Fruit fly (Drosophila melanogaster) whole organism, embryonic: ENCODE results near the gene DopEcR.

ENCODE experiments used
- Ada2b ChIP-seq: fragments of 200-800 bp; sonication (Bioruptor generic); IDR thresholded peaks from 2 replicates; pipeline ENCODE4 v1.3.6; 2022; ENCODE audit warnings: missing biosample characterization, missing genetic modification characterization
- CG12155 ChIP-seq: fragments of 200-800 bp; sonication (Bioruptor generic); optimal IDR thresholded peaks from 3 replicates; lab custom pipeline; 2016; ENCODE audit warnings: missing biosample characterization, missing genetic modification characterization
- CG15073 ChIP-seq: fragments of 200-800 bp; sonication (Bioruptor generic); optimal IDR thresholded peaks from 2 replicates; lab custom pipeline; 2016; ENCODE audit warnings: missing biosample characterization, missing genetic modification characterization
- CG15601 ChIP-seq: fragments of 200-800 bp; sonication (Bioruptor generic); optimal IDR thresholded peaks from 3 replicates; lab custom pipeline; 2019; ENCODE audit warnings: missing biosample characterization, mild to moderate bottlenecking, missing genetic modification characterization, moderate library complexity
- CG17829 ChIP-seq: fragments of 200-800 bp; optimal IDR thresholded peaks from 2 replicates; lab custom pipeline; 2019; ENCODE audit warnings: missing biosample characterization, mild to moderate bottlenecking, missing genetic modification characterization, moderate library complexity
- CG1832 ChIP-seq: fragments of 200-800 bp; sonication (Bioruptor generic); optimal IDR thresholded peaks from 2 replicates; lab custom pipeline; 2017; ENCODE audit warnings: missing biosample characterization, mild to moderate bottlenecking, missing genetic modification characterization, inconsistent platforms
- CG3065 ChIP-seq: fragments of 200-800 bp; sonication (Bioruptor generic); optimal IDR thresholded peaks from 2 replicates; lab custom pipeline; 2016; ENCODE audit warnings: missing biosample characterization, missing genetic modification characterization
- CG34422 ChIP-seq: fragments of 200-800 bp; sonication (Bioruptor generic); IDR thresholded peaks from 3 replicates; pipeline ENCODE4 v1.3.6; 2022; ENCODE audit warnings: missing biosample characterization, missing genetic modification characterization
- CG3847 ChIP-seq: fragments of 200-800 bp; sonication (Bioruptor generic); IDR thresholded peaks from 2 replicates; pipeline ENCODE4 v1.3.6; 2022; ENCODE audit warnings: missing biosample characterization, missing genetic modification characterization
- CG5180 ChIP-seq: fragments of 200-800 bp; sonication (Bioruptor generic); optimal IDR thresholded peaks from 3 replicates; lab custom pipeline; 2017; ENCODE audit warnings: missing biosample characterization, missing genetic modification characterization, mild to moderate bottlenecking, moderate library complexity, missing genetic modification reagents
- CG6791 ChIP-seq: fragments of 200-800 bp; sonication (Bioruptor generic); IDR thresholded peaks from 3 replicates; pipeline ENCODE4 v1.3.6; 2022; ENCODE audit warnings: missing biosample characterization, missing genetic modification characterization; ENCODE audit not compliant: partially characterized antibody
- CG8089 ChIP-seq: fragments of 200-800 bp; sonication (Bioruptor generic); optimal IDR thresholded peaks from 3 replicates; lab custom pipeline; 2016; ENCODE audit warnings: missing biosample characterization, missing genetic modification characterization
- CG8765 ChIP-seq: fragments of 200-800 bp; sonication (Bioruptor generic); IDR thresholded peaks from 2 replicates; pipeline ENCODE4 v1.3.6; 2022; ENCODE audit warnings: missing biosample characterization, missing genetic modification characterization
- CG8944 ChIP-seq: fragments of 200-800 bp; sonication (Bioruptor generic); optimal IDR thresholded peaks from 3 replicates; lab custom pipeline; 2016; ENCODE audit warnings: missing biosample characterization, missing genetic modification characterization
- CTCF ChIP-seq: fragments of 200-800 bp; sonication (Bioruptor generic); optimal IDR thresholded peaks from 2 replicates; lab custom pipeline; 2017; ENCODE audit warnings: missing biosample characterization, mild to moderate bottlenecking, missing genetic modification characterization, moderate library complexity
- D19A ChIP-seq: fragments of 200-800 bp; optimal IDR thresholded peaks from 3 replicates; lab custom pipeline; 2019; ENCODE audit warnings: missing biosample characterization, mild to moderate bottlenecking, missing genetic modification characterization, moderate library complexity
- Dbx ChIP-seq: fragments of 200-800 bp; sonication (Bioruptor generic); IDR thresholded peaks from 3 replicates; pipeline ENCODE4 v1.3.6; 2022; ENCODE audit warnings: missing biosample characterization, missing genetic modification characterization
- Eip74EF ChIP-seq, 2 experiments: fragments of 200-800 bp in 1 of 2; fragments of >200 bp in 1 of 2; sonication (Bioruptor generic) in 1 of 2; optimal IDR thresholded peaks; 2 replicates each; lab custom pipeline; 2017 to 2019; ENCODE audit warnings: missing biosample characterization in 2 of 2, missing genetic modification characterization in 2 of 2, mild to moderate bottlenecking in 1 of 2, moderate library complexity in 1 of 2
- Fer1 ChIP-seq: fragments of 200-800 bp; sonication (Bioruptor generic); optimal IDR thresholded peaks from 2 replicates; lab custom pipeline; 2017; ENCODE audit warnings: missing biosample characterization, mild to moderate bottlenecking, missing genetic modification characterization
- Lpt ChIP-seq: fragments of >200 bp; optimal IDR thresholded peaks from 2 replicates; lab custom pipeline; 2018; ENCODE audit warnings: missing biosample characterization, missing genetic modification characterization
- MESR4 ChIP-seq: fragments of 200-800 bp; sonication (Bioruptor generic); optimal IDR thresholded peaks from 2 replicates; lab custom pipeline; 2018; ENCODE audit warnings: missing biosample characterization, mild to moderate bottlenecking, missing genetic modification characterization, moderate library complexity
- Med ChIP-seq: fragments of 200-800 bp; sonication (Bioruptor generic); peaks from one replicate; lab custom pipeline; 2016; ENCODE audit warnings: missing biosample characterization, missing genetic modification characterization, mild to moderate bottlenecking, inconsistent platforms, moderate library complexity
- NC2α ChIP-seq: fragments of 200-800 bp; sonication (Bioruptor generic); optimal IDR thresholded peaks from 2 replicates; lab custom pipeline; 2016; ENCODE audit warnings: missing biosample characterization, missing genetic modification characterization
- Nf-YC ChIP-seq: fragments of 200-800 bp; optimal IDR thresholded peaks from 3 replicates; lab custom pipeline; 2019; ENCODE audit warnings: missing biosample characterization, mild to moderate bottlenecking, missing genetic modification characterization, moderate library complexity
- Rx ChIP-seq: fragments of 200-800 bp; sonication (Bioruptor generic); IDR thresholded peaks from 2 replicates; pipeline ENCODE4 v1.3.6; 2022; ENCODE audit warnings: missing biosample characterization, missing genetic modification characterization
- ac ChIP-seq: fragments of 200-800 bp; sonication (Bioruptor generic); optimal IDR thresholded peaks from 3 replicates; lab custom pipeline; 2017; ENCODE audit warnings: missing biosample characterization, mild to moderate bottlenecking, missing genetic modification characterization
- amos ChIP-seq: fragments of 200-800 bp; sonication (Bioruptor generic); IDR thresholded peaks from 2 replicates; pipeline ENCODE4 v1.3.6; 2022; ENCODE audit warnings: missing biosample characterization, missing genetic modification characterization; ENCODE audit not compliant: partially characterized antibody
- ash1 ChIP-seq: fragments of 200-800 bp; sonication (Bioruptor generic); optimal IDR thresholded peaks from 2 replicates; lab custom pipeline; 2018; ENCODE audit warnings: missing biosample characterization, mild to moderate bottlenecking, missing genetic modification characterization
- az2 ChIP-seq: fragments of 200-800 bp; sonication (Bioruptor generic); optimal IDR thresholded peaks from 3 replicates; lab custom pipeline; 2016; ENCODE audit warnings: missing biosample characterization, missing genetic modification characterization
- bowl ChIP-seq: fragments of 200-800 bp; sonication (Bioruptor generic); IDR thresholded peaks from 2 replicates; pipeline ENCODE4 v1.3.6; 2022; ENCODE audit warnings: missing biosample characterization, missing genetic modification characterization
- disco-r ChIP-seq: fragments of 200-800 bp; sonication (Bioruptor generic); optimal IDR thresholded peaks from 2 replicates; lab custom pipeline; 2016; ENCODE audit warnings: missing biosample characterization, missing genetic modification characterization
- dmrt99B ChIP-seq: fragments of 200-800 bp; sonication (Bioruptor generic); optimal IDR thresholded peaks from 2 replicates; lab custom pipeline; 2018; ENCODE audit warnings: missing biosample characterization, mild to moderate bottlenecking, missing genetic modification characterization, moderate library complexity
- en ChIP-seq: fragments of 200-800 bp; sonication (Bioruptor generic); optimal IDR thresholded peaks from 2 replicates; lab custom pipeline; 2016; ENCODE audit warnings: missing biosample characterization, missing genetic modification characterization
- fru ChIP-seq: fragments of >200 bp; optimal IDR thresholded peaks from 2 replicates; lab custom pipeline; 2017
- gfzf ChIP-seq: fragments of 200-800 bp; sonication (Bioruptor generic); optimal IDR thresholded peaks from 2 replicates; lab custom pipeline; 2016; ENCODE audit warnings: missing biosample characterization, mild to moderate bottlenecking, missing genetic modification characterization, moderate library complexity
- gsb-n ChIP-seq: fragments of 200-800 bp; sonication (Bioruptor generic); optimal IDR thresholded peaks from 3 replicates; lab custom pipeline; 2018; ENCODE audit warnings: missing biosample characterization, mild to moderate bottlenecking, missing genetic modification characterization
- lilli ChIP-seq: fragments of 200-800 bp; sonication (Bioruptor generic); optimal IDR thresholded peaks from 3 replicates; lab custom pipeline; 2016; ENCODE audit warnings: missing biosample characterization, missing genetic modification characterization
- mirr ChIP-seq: fragments of 200-800 bp; sonication (Bioruptor generic); optimal IDR thresholded peaks from 3 replicates; lab custom pipeline; 2018; ENCODE audit warnings: missing biosample characterization, mild to moderate bottlenecking, missing genetic modification characterization
- mld ChIP-seq: fragments of 200-800 bp; sonication (Bioruptor generic); IDR thresholded peaks from 3 replicates; pipeline ENCODE4 v1.3.6; 2022; ENCODE audit warnings: missing biosample characterization, missing genetic modification characterization; ENCODE audit not compliant: partially characterized antibody
- nau ChIP-seq: fragments of 200-800 bp; sonication (Bioruptor generic); optimal IDR thresholded peaks from 3 replicates; lab custom pipeline; 2017; ENCODE audit warnings: missing biosample characterization, mild to moderate bottlenecking, missing genetic modification characterization, missing genetic modification reagents
- odd ChIP-seq: fragments of 200-800 bp; sonication (Bioruptor generic); optimal IDR thresholded peaks from 2 replicates; lab custom pipeline; 2017; ENCODE audit warnings: missing biosample characterization, mild to moderate bottlenecking, missing genetic modification characterization
- pho ChIP-seq: fragments of 200-800 bp; sonication (Bioruptor generic); optimal IDR thresholded peaks from 2 replicates; lab custom pipeline; 2016; ENCODE audit warnings: missing biosample characterization, missing genetic modification characterization
- phol ChIP-seq: fragments of 200-800 bp; sonication (Bioruptor generic); optimal IDR thresholded peaks from 3 replicates; lab custom pipeline; 2018; ENCODE audit warnings: missing biosample characterization, mild to moderate bottlenecking, missing genetic modification characterization, moderate library complexity
- pnt ChIP-seq: fragments of 200-800 bp; sonication (Bioruptor generic); optimal IDR thresholded peaks from 3 replicates; lab custom pipeline; 2016; ENCODE audit warnings: missing biosample characterization, missing genetic modification characterization
- prd ChIP-seq, 3 experiments: fragments of >200 bp in 2 of 3; fragments of 200-800 bp in 1 of 3; sonication (Bioruptor generic) in 1 of 3; optimal IDR thresholded peaks in 2 of 3; IDR thresholded peaks in 1 of 3; 2 replicates in 2 of 3; 3 replicates in 1 of 3; pipeline versions ENCODE4 v1.3.6 to Lab custom; 2017 to 2022; ENCODE audit warnings: missing biosample characterization in 1 of 3, missing genetic modification characterization in 1 of 3
- repo ChIP-seq: fragments of 200-800 bp; sonication (Bioruptor generic); optimal IDR thresholded peaks from 2 replicates; lab custom pipeline; 2016; ENCODE audit warnings: missing biosample characterization, missing genetic modification characterization
- run ChIP-seq: fragments of 200-800 bp; sonication (Bioruptor generic); optimal IDR thresholded peaks from 3 replicates; lab custom pipeline; 2018; ENCODE audit warnings: missing biosample characterization, mild to moderate bottlenecking, missing genetic modification characterization
- sqz ChIP-seq: fragments of 200-800 bp; sonication (Bioruptor generic); optimal IDR thresholded peaks from 3 replicates; lab custom pipeline; 2018; ENCODE audit warnings: missing biosample characterization, mild to moderate bottlenecking, missing genetic modification characterization
- vfl ChIP-seq: fragments of 200-800 bp; sonication (Bioruptor generic); optimal IDR thresholded peaks from 2 replicates; lab custom pipeline; 2016; ENCODE audit warnings: missing biosample characterization, missing genetic modification characterization
- vnd ChIP-seq: fragments of 200-800 bp; sonication (Bioruptor generic); IDR thresholded peaks from 3 replicates; pipeline ENCODE4 v1.3.6; 2022; ENCODE audit warnings: missing biosample characterization, missing genetic modification characterization; ENCODE audit not compliant: partially characterized antibody

DopEcR gene

DNA sequence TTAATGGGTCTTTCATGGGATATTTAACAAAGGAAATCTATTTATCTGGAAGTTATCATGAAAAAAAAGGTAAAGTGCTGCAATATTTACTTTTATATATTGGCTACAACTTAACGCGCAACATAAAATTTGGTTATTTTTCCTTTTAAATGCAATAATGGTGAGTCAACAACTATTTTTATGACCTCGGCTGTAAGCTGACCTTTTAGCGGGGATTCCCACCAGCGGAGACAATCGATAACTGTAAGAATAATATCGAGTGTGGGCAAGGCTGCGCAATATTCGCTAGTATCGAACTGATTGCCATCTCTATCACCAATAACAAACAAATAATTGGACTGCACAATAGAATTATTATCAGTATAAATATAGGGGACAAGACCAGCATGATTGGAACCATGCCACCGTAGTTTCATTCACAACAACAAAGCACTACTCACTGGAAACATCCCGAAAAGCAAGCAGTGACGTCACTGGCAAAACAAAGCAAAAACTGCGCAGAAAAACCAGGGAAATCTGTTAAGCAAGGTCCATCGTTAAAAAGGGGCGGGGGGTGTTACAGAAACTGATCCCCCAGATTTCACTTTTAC, 23.1 kb upstream of the DopEcR start, which contains the start of gene Syx17 (continued):
- TF ChIP-seq CG1832 (no peak), CG5180 (GFP tag; lab: Kevin White, UChicago) (peak; percentile 51), CG34422 (GFP tag; lab: Robert Waterston, UW) (peak; percentile 76; the same call in 2 of the 3 replicates), en (GFP tag; lab: Kevin White, UChicago) (no peak), bowl (GFP tag; lab: Robert Waterston, UW) (no peak), prd (optimal IDR thresholded peaks at IDR 0.05; lab: Kevin White, UChicago) (no peak), prd (GFP tag; IDR thresholded peaks at IDR 0.05; lab: Robert Waterston, UW) (peak; percentile 53; the same call in 2 of the 3 replicates), pnt (GFP tag; lab: Kevin White, UChicago) (peak; percentile 27), mirr (peak; percentile 53), Med (peak; percentile 92), amos (GFP tag; lab: Robert Waterston, UW) (peak; percentile 95), CG15073 (GFP tag; lab: Kevin White, UChicago) (no peak), CG6791 (GFP tag; lab: Robert Waterston, UW) (peak; percentile 94), fru (lab: Kevin White, UChicago) (no peak), vfl (peak; percentile 14), Rx (GFP tag; lab: Robert Waterston, UW) (no peak), Nf-YC (tag; lab: Kevin White, UChicago) (peak; percentile 39), CTCF (GFP tag; lab: Kevin White, UChicago) (peak; percentile 49), Dbx (GFP tag; lab: Robert Waterston, UW) (peak; percentile 83; the same call in 2 of the 3 replicates), sqz (GFP tag; lab: Kevin White, UChicago) (peak; percentile 42), gsb-n (tag; lab: Kevin White, UChicago) (peak; percentile 26), mld (GFP tag; lab: Robert Waterston, UW) (peak; percentile 79), phol (tag; lab: Kevin White, UChicago) (peak; percentile 59), NC2α (GFP tag; lab: Kevin White, UChicago) (peak; percentile 26), CG8944 (GFP tag; lab: Kevin White, UChicago) (peak; percentile 38), dmrt99B (tag; lab: Kevin White, UChicago) (peak; percentile 61), Ada2b (GFP tag; lab: Robert Waterston, UW) (no peak), pho (GFP tag; lab: Kevin White, UChicago) (peak; percentile 70), odd (no peak), Fer1 (GFP tag; lab: Kevin White, UChicago) (peak; percentile 61), CG12155 (GFP tag; lab: Kevin White, UChicago) (peak; percentile 57), repo (GFP tag; lab: Kevin White, UChicago) (peak; percentile 53), lilli (GFP tag; lab: Kevin White, UChicago) (peak; percentile 78), D19A (tag; lab: Kevin White, UChicago) (peak; percentile 47), CG8089 (GFP tag; lab: Kevin White, UChicago) (no peak), CG8765 (GFP tag; lab: Robert Waterston, UW) (no peak), CG15601 (tag; lab: Kevin White, UChicago) (peak; percentile 65), run (tag; lab: Kevin White, UChicago) (peak; percentile 11), CG3847 (GFP tag; lab: Robert Waterston, UW) (peak; percentile 47), CG3065 (peak; percentile 91), ac (GFP tag; lab: Kevin White, UChicago) (no peak), Eip74EF (GFP tag; optimal IDR thresholded peaks at IDR 0.05; lab: Kevin White, UChicago) (peak in 1 of 2 experiments; percentile 53), CG17829 (tag; lab: Kevin White, UChicago) (peak; percentile 71), nau (GFP tag; lab: Kevin White, UChicago) (no peak), ash1 (GFP tag; lab: Kevin White, UChicago) (no peak), az2 (GFP tag; lab: Kevin White, UChicago) (peak; percentile 62), MESR4 (GFP tag; lab: Kevin White, UChicago) (peak; percentile 86), Lpt (GFP tag; lab: Kevin White, UChicago) (no peak), vnd (GFP tag; lab: Robert Waterston, UW) (peak; percentile 83), disco-r (GFP tag; lab: Kevin White, UChicago) (no peak), gfzf (peak; percentile 42)
